Fruit fly (Drosophila melanogaster) whole organism, prepupa: ENCODE data around the gene Pax.

ENCODE experiments used
- CG11294 ChIP-seq: fragments of 200-800 bp; sonication (Bioruptor generic); IDR thresholded peaks from 2 replicates; pipeline ENCODE4 v1.3.6; 2022; ENCODE audit warnings: missing biosample characterization, missing genetic modification characterization
- CG11762 ChIP-seq: fragments of 200-800 bp; sonication (Bioruptor generic); optimal IDR thresholded peaks from 3 replicates; lab custom pipeline; 2016; ENCODE audit warnings: missing biosample characterization, missing genetic modification characterization; ENCODE audit not compliant: insufficient read depth
- CG6854 ChIP-seq: fragments of 200-800 bp; sonication (Bioruptor generic); optimal IDR thresholded peaks from 2 replicates; lab custom pipeline; 2017; ENCODE audit warnings: missing biosample characterization, mild to moderate bottlenecking, missing genetic modification characterization
- Gug ChIP-seq: fragments of 200-800 bp; sonication (Bioruptor generic); IDR thresholded peaks from 2 replicates; pipeline ENCODE4 v1.3.6; 2022; ENCODE audit warnings: missing biosample characterization, missing genetic modification characterization
- Sox102F ChIP-seq: fragments of 200-800 bp; sonication (Bioruptor generic); optimal IDR thresholded peaks from 2 replicates; lab custom pipeline; 2016; ENCODE audit warnings: missing biosample characterization, mild to moderate bottlenecking, missing genetic modification characterization
- fd85E ChIP-seq: fragments of 200-800 bp; sonication (Bioruptor generic); optimal IDR thresholded peaks from 3 replicates; lab custom pipeline; 2016; ENCODE audit warnings: missing biosample characterization, missing genetic modification characterization
- topi ChIP-seq: fragments of 200-800 bp; sonication (Bioruptor generic); optimal IDR thresholded peaks from 3 replicates; lab custom pipeline; 2016; ENCODE audit warnings: missing biosample characterization, missing genetic modification characterization

- TF ChIP-seq fd85E (GFP tag; lab: Kevin White, UChicago) = no peak
- peak; percentile 13 for TF ChIP-seq topi
- TF ChIP-seq Gug = no peak
- peak; percentile 18; the same call in 1 of the 2 replicates for TF ChIP-seq CG11294 (GFP tag; lab: Robert Waterston, UW)
- TF ChIP-seq CG6854 (GFP tag; lab: Kevin White, UChicago) = no peak
- no peak for TF ChIP-seq Sox102F (GFP tag; lab: Kevin White, UChicago)
- TF ChIP-seq CG11762 (GFP tag; lab: Kevin White, UChicago) = no peak
Observed at dm6 chr2L:19452535-19453317, 26.3 kb upstream of the Pax start.
